Worm (Caenorhabditis elegans): ENCODE measurements around the gene F15E6.6.

Gene F15E6.6

ce11 chrIV:4244510-4244909 lies 39.4 kb downstream of the F15E6.6 start, which contains the start of gene col-34:
Gene col-34, minus strand, starts transcription at chrIV:4244610.
- TF ChIP-seq egl-27 (tag; optimal IDR thresholded peaks at IDR 0.05) = no peak
- TF ChIP-seq peb-1 (tag; optimal IDR thresholded peaks at IDR 0.05) = no peak
- TF ChIP-seq nhr-6 (tag; optimal IDR thresholded peaks at IDR 0.05) = no peak
- no peak for TF ChIP-seq sma-9 (GFP tag; optimal IDR thresholded peaks at IDR 0.05)
- no peak for TF ChIP-seq sma-9 (tag; optimal IDR thresholded peaks at IDR 0.05)
- no peak for TF ChIP-seq elt-1 (tag; optimal IDR thresholded peaks at IDR 0.05)
- no peak for TF ChIP-seq ZK546.5 (tag; optimal IDR thresholded peaks at IDR 0.05)
- no peak for TF ChIP-seq ceh-82 (tag; optimal IDR thresholded peaks at IDR 0.05)
- no peak for TF ChIP-seq lin-13 (GFP tag; optimal IDR thresholded peaks at IDR 0.05)
- no peak for TF ChIP-seq sem-4 (tag; optimal IDR thresholded peaks at IDR 0.05)
- TF ChIP-seq nhr-23 (tag; optimal IDR thresholded peaks at IDR 0.05) = no peak
- TF ChIP-seq ztf-1 (GFP tag; conservative IDR thresholded peaks at IDR 0.05) = no peak
- TF ChIP-seq crh-2 (tag; optimal IDR thresholded peaks at IDR 0.05) = no peak
- TF ChIP-seq zag-1 (tag; optimal IDR thresholded peaks at IDR 0.05) = no peak
- no peak for TF ChIP-seq nhr-11 (tag; optimal IDR thresholded peaks at IDR 0.05)
- no peak for TF ChIP-seq mdl-1 (tag; optimal IDR thresholded peaks at IDR 0.05)

ce11 chrIV:4243830-4244406 lies 40.0 kb downstream of the F15E6.6 start:
- TF ChIP-seq unc-55 (GFP tag; optimal IDR thresholded peaks at IDR 0.05) (no peak), aly-2 (tag; optimal IDR thresholded peaks at IDR 0.05) (no peak), ztf-11 (tag; optimal IDR thresholded peaks at IDR 0.05) (no peak), alr-1 (tag; optimal IDR thresholded peaks at IDR 0.05) (no peak), ama-1 (optimal IDR thresholded peaks at IDR 0.05) (no peak), ztf-1 (GFP tag; conservative IDR thresholded peaks at IDR 0.05) (no peak), lin-13 (GFP tag; optimal IDR thresholded peaks at IDR 0.05) (no peak), lin-11 (tag; optimal IDR thresholded peaks at IDR 0.05) (no peak)

ce11 chrIV:4236671-4237070 lies 47.2 kb downstream of the F15E6.6 start:
- no peak for TF ChIP-seq crh-2 (tag; optimal IDR thresholded peaks at IDR 0.05)
- no peak for TF ChIP-seq peb-1 (tag; optimal IDR thresholded peaks at IDR 0.05)
- no peak for TF ChIP-seq mab-5 (tag; optimal IDR thresholded peaks at IDR 0.05)
- no peak for TF ChIP-seq dmd-4 (tag; optimal IDR thresholded peaks at IDR 0.05)
- TF ChIP-seq ZK546.5 (tag; optimal IDR thresholded peaks at IDR 0.05) = no peak
- peak; percentile 24 for TF ChIP-seq nhr-11 (tag; optimal IDR thresholded peaks at IDR 0.05)
- no peak for TF ChIP-seq ztf-1 (GFP tag; conservative IDR thresholded peaks at IDR 0.05)
- no peak for TF ChIP-seq Y55F3AM.14 (GFP tag; optimal IDR thresholded peaks at IDR 0.05)
- TF ChIP-seq elt-3 (tag; optimal IDR thresholded peaks at IDR 0.05) = no peak
- no peak for TF ChIP-seq nhr-10 (tag; optimal IDR thresholded peaks at IDR 0.05)
- TF ChIP-seq nhr-6 (tag; optimal IDR thresholded peaks at IDR 0.05) = no peak
- TF ChIP-seq egl-27 (tag; optimal IDR thresholded peaks at IDR 0.05) = no peak
- no peak for TF ChIP-seq fos-1 (tag; optimal IDR thresholded peaks at IDR 0.05)
- TF ChIP-seq skn-1 (tag; optimal IDR thresholded peaks at IDR 0.05) = no peak
- TF ChIP-seq unc-39 (tag; optimal IDR thresholded peaks at IDR 0.05) = no peak
- no peak for TF ChIP-seq ceh-16 (tag; optimal IDR thresholded peaks at IDR 0.05)
- TF ChIP-seq ama-1 (optimal IDR thresholded peaks at IDR 0.05) = peak; percentile 8
- TF ChIP-seq F13H6.1 (tag; optimal IDR thresholded peaks at IDR 0.05) = no peak
- TF ChIP-seq nhr-77 (tag; optimal IDR thresholded peaks at IDR 0.05) = no peak
- TF ChIP-seq nhr-12 (tag; optimal IDR thresholded peaks at IDR 0.05) = no peak
- no peak for TF ChIP-seq R02D3.7 (tag; optimal IDR thresholded peaks at IDR 0.05)
- no peak for TF ChIP-seq mdl-1 (tag; optimal IDR thresholded peaks at IDR 0.05)
- no peak for TF ChIP-seq nhr-23 (tag; optimal IDR thresholded peaks at IDR 0.05)
- TF ChIP-seq ztf-4 (tag; optimal IDR thresholded peaks at IDR 0.05) = no peak
- no peak for TF ChIP-seq C34F6.9 (tag; optimal IDR thresholded peaks at IDR 0.05)
- peak; percentile 47 for TF ChIP-seq nhr-21 (tag; optimal IDR thresholded peaks at IDR 0.05)
- no peak for TF ChIP-seq lsy-2 (tag; optimal IDR thresholded peaks at IDR 0.05)
- no peak for TF ChIP-seq unc-55 (GFP tag; optimal IDR thresholded peaks at IDR 0.05)
- no peak for TF ChIP-seq snpc-4 (tag; optimal IDR thresholded peaks at IDR 0.05)
- no peak for TF ChIP-seq lin-39 (tag; optimal IDR thresholded peaks at IDR 0.05)
- TF ChIP-seq nhr-25 (tag; optimal IDR thresholded peaks at IDR 0.05) = peak; percentile 22

Data from whole organism, L2 larva.